Fruit fly (Drosophila melanogaster): Measurements from ENCODE around the gene CG12725.

The CG12725 gene

dm6 chrX:13395988-13396377 is 6.7 kb downstream of the CG12725 start:
- TF ChIP-seq Rel (GFP tag; optimal IDR thresholded peaks at IDR 0.05) (no peak), Rel (tag; optimal IDR thresholded peaks at IDR 0.05) (peak; percentile 92), jim (GFP tag; optimal IDR thresholded peaks at IDR 0.05) (peak; percentile 88), Dfd (GFP tag; optimal IDR thresholded peaks at IDR 0.05) (no peak), sv (GFP tag; optimal IDR thresholded peaks at IDR 0.05) (no peak)

DNA sequence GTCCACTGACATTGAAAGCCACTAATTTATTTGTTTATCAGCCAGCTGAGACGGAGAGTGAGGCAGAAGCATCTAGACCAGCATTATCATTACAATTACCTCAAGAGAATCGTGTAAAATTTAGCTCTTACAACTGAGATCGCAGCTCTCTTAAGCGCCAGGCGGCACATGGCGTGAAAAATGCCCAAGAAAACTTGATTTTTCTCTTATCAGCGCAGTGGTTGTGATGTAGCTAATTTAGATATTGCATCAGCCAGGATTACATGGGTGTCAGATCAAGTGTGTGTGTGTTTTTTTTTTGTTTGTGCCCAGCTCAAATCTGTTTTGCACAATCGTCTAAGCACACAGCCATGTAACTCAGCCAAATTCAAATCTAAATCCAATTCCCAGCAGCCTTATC is 7.6 kb downstream of the CG12725 start:
- TF ChIP-seq OdsH (GFP tag; optimal IDR thresholded peaks at IDR 0.05) = no peak
- no peak for TF ChIP-seq Hnf4 (GFP tag; optimal IDR thresholded peaks at IDR 0.05)
- no peak for TF ChIP-seq CrebA (GFP tag; optimal IDR thresholded peaks at IDR 0.05; ENCODE audit: borderline replicate concordance)
- no peak for TF ChIP-seq Myc (optimal IDR thresholded peaks at IDR 0.05)
- TF ChIP-seq br (GFP tag; optimal IDR thresholded peaks at IDR 0.05) = no peak
- TF ChIP-seq dsf (GFP tag; optimal IDR thresholded peaks at IDR 0.05; ENCODE audit: borderline replicate concordance) = no peak

dm6 chrX:13394343-13394742 is 8.3 kb downstream of the CG12725 start:
- TF ChIP-seq Dfd (GFP tag; optimal IDR thresholded peaks at IDR 0.05) = no peak
- TF ChIP-seq Jra (GFP tag; optimal IDR thresholded peaks at IDR 0.05) = no peak
- TF ChIP-seq fru (GFP tag; optimal IDR thresholded peaks at IDR 0.05) = peak; percentile 64
- no peak for TF ChIP-seq Abd-B (GFP tag; optimal IDR thresholded peaks at IDR 0.05)
- no peak for TF ChIP-seq GATAd (GFP tag; optimal IDR thresholded peaks at IDR 0.05)
- TF ChIP-seq CG32264 (GFP tag; optimal IDR thresholded peaks at IDR 0.05) = no peak
- no peak for TF ChIP-seq dmrt93B (GFP tag; optimal IDR thresholded peaks at IDR 0.05)
- TF ChIP-seq psq (GFP tag; optimal IDR thresholded peaks at IDR 0.05) = peak; percentile 48
- TF ChIP-seq N (GFP tag; optimal IDR thresholded peaks at IDR 0.05) = no peak
- TF ChIP-seq Hr83 (GFP tag; optimal IDR thresholded peaks at IDR 0.05; ENCODE audit: poor library complexity, severe bottlenecking) = no peak
- no peak for TF ChIP-seq sv (GFP tag; optimal IDR thresholded peaks at IDR 0.05)
- TF ChIP-seq Mio (GFP tag; optimal IDR thresholded peaks at IDR 0.05) = no peak
- TF ChIP-seq rgr (GFP tag; optimal IDR thresholded peaks at IDR 0.05) = peak; percentile 45
- no peak for TF ChIP-seq OdsH (GFP tag; optimal IDR thresholded peaks at IDR 0.05)
- TF ChIP-seq brk (GFP tag; optimal IDR thresholded peaks at IDR 0.05) = peak; percentile 1
- TF ChIP-seq tai (GFP tag; optimal IDR thresholded peaks at IDR 0.05) = peak; percentile 53
- TF ChIP-seq sage (GFP tag; optimal IDR thresholded peaks at IDR 0.05) = no peak
- no peak for TF ChIP-seq Vsx2 (GFP tag; optimal IDR thresholded peaks at IDR 0.05; ENCODE audit: partially characterized antibody)
- TF ChIP-seq CG9705 (GFP tag; optimal IDR thresholded peaks at IDR 0.05) = no peak
- no peak for TF ChIP-seq dl (GFP tag; optimal IDR thresholded peaks at IDR 0.05; ENCODE audit: insufficient read depth in 1 of 2, partially characterized antibody in 2 of 2)
- TF ChIP-seq Sp1 (GFP tag; optimal IDR thresholded peaks at IDR 0.05) = no peak
- peak in 1 of 2 experiments; percentile 60 for TF ChIP-seq foxo (GFP tag; optimal IDR thresholded peaks at IDR 0.05)
- TF ChIP-seq HLH106 (tag; optimal IDR thresholded peaks at IDR 0.05) = peak; percentile 27
- TF ChIP-seq lola (GFP tag; optimal IDR thresholded peaks at IDR 0.05) = no peak
- no peak for TF ChIP-seq Dif (GFP tag; optimal IDR thresholded peaks at IDR 0.05; ENCODE audit: partially characterized antibody)
- TF ChIP-seq CrebA (GFP tag; optimal IDR thresholded peaks at IDR 0.05; ENCODE audit: borderline replicate concordance) = no peak
- peak; percentile 39 for TF ChIP-seq Hnf4 (GFP tag; optimal IDR thresholded peaks at IDR 0.05)
- TF ChIP-seq Myc (optimal IDR thresholded peaks at IDR 0.05) = no peak
- peak; percentile 72 for TF ChIP-seq h (GFP tag; optimal IDR thresholded peaks at IDR 0.05)
- no peak for TF ChIP-seq Hr78 (GFP tag; optimal IDR thresholded peaks at IDR 0.05)
- TF ChIP-seq usp (GFP tag; optimal IDR thresholded peaks at IDR 0.05) = no peak
- no peak for TF ChIP-seq Rel (GFP tag; optimal IDR thresholded peaks at IDR 0.05)
- TF ChIP-seq Rel (tag; optimal IDR thresholded peaks at IDR 0.05) = no peak
- no peak for TF ChIP-seq pan (optimal IDR thresholded peaks at IDR 0.05)
- peak; percentile 59 for TF ChIP-seq ey (GFP tag; optimal IDR thresholded peaks at IDR 0.05)
- TF ChIP-seq jim (GFP tag; optimal IDR thresholded peaks at IDR 0.05) = no peak
- TF ChIP-seq dsf (GFP tag; optimal IDR thresholded peaks at IDR 0.05; ENCODE audit: borderline replicate concordance) = no peak
- peak; percentile 57 for TF ChIP-seq woc (GFP tag; optimal IDR thresholded peaks at IDR 0.05)
- peak; percentile 52 for TF ChIP-seq br (GFP tag; optimal IDR thresholded peaks at IDR 0.05)

All from whole organism, wandering third instar larva.